Worm (Caenorhabditis elegans): ENCODE data around the gene M57.1.
A peak's percentile ranks its signal among the peaks of the same experiment; 100 is the strongest.

Gene M57.1

ce11 chrIV:3501981-3502736 lies 30.1 kb upstream of the M57.1 start:
- TF ChIP-seq lin-11 (tag; optimal IDR thresholded peaks at IDR 0.05) (no peak), lin-39 (tag; optimal IDR thresholded peaks at IDR 0.05) (no peak), nhr-21 (tag; optimal IDR thresholded peaks at IDR 0.05) (no peak), nhr-23 (tag; optimal IDR thresholded peaks at IDR 0.05) (no peak), elt-1 (tag; optimal IDR thresholded peaks at IDR 0.05) (no peak), skn-1 (tag; optimal IDR thresholded peaks at IDR 0.05) (no peak), ztf-4 (tag; optimal IDR thresholded peaks at IDR 0.05) (no peak)

- TF ChIP-seq skn-1 (tag; optimal IDR thresholded peaks at IDR 0.05) (no peak), nhr-11 (tag; optimal IDR thresholded peaks at IDR 0.05) (no peak), lin-39 (tag; optimal IDR thresholded peaks at IDR 0.05) (no peak), elt-3 (tag; optimal IDR thresholded peaks at IDR 0.05) (no peak), ama-1 (optimal IDR thresholded peaks at IDR 0.05) (no peak), Y55F3AM.14 (GFP tag; optimal IDR thresholded peaks at IDR 0.05) (no peak), lin-11 (tag; optimal IDR thresholded peaks at IDR 0.05) (no peak), nhr-6 (tag; optimal IDR thresholded peaks at IDR 0.05) (no peak), nhr-10 (tag; optimal IDR thresholded peaks at IDR 0.05) (no peak)
These were observed 28.1 kb upstream of the M57.1 start, which contains the start of gene srz-83 for ce11 chrIV:3504144-3504543. Gene srz-83 (plus strand): TSS chrIV:3504444.

- TF ChIP-seq snpc-4 (tag; optimal IDR thresholded peaks at IDR 0.05), result no peak
- TF ChIP-seq lsy-2 (tag; optimal IDR thresholded peaks at IDR 0.05), result peak in 1 of 2 experiments; percentile 5
- TF ChIP-seq ztf-11 (tag; optimal IDR thresholded peaks at IDR 0.05), result no peak
These were observed 26.3 kb upstream of the M57.1 start for ce11 chrIV:3505940-3506339.

- TF ChIP-seq lin-39 (tag; optimal IDR thresholded peaks at IDR 0.05) (no peak), unc-62 (GFP tag; optimal IDR thresholded peaks at IDR 0.05) (no peak), elt-1 (tag; optimal IDR thresholded peaks at IDR 0.05) (no peak), nhr-12 (tag; optimal IDR thresholded peaks at IDR 0.05) (no peak), sma-9 (GFP tag; optimal IDR thresholded peaks at IDR 0.05) (no peak), sma-9 (tag; optimal IDR thresholded peaks at IDR 0.05) (no peak), crh-2 (tag; optimal IDR thresholded peaks at IDR 0.05) (no peak), skn-1 (tag; optimal IDR thresholded peaks at IDR 0.05) (no peak), ceh-82 (tag; optimal IDR thresholded peaks at IDR 0.05) (no peak), sem-4 (tag; optimal IDR thresholded peaks at IDR 0.05) (no peak), nhr-6 (tag; optimal IDR thresholded peaks at IDR 0.05) (no peak), blmp-1 (tag; optimal IDR thresholded peaks at IDR 0.05; ENCODE audit: insufficient read depth) (no peak), lin-11 (tag; optimal IDR thresholded peaks at IDR 0.05) (no peak)
These were observed 22.7 kb upstream of the M57.1 start, which contains the start of gene ced-10 for ce11 chrIV:3509477-3510063. Gene ced-10 (minus strand): TSS chrIV:3509527.

- TF ChIP-seq nhr-10 (tag; optimal IDR thresholded peaks at IDR 0.05) (no peak), ama-1 (optimal IDR thresholded peaks at IDR 0.05) (no peak), ZK546.5 (tag; optimal IDR thresholded peaks at IDR 0.05) (no peak), snpc-4 (tag; optimal IDR thresholded peaks at IDR 0.05) (no peak), aly-2 (tag; optimal IDR thresholded peaks at IDR 0.05) (no peak), lsy-2 (tag; optimal IDR thresholded peaks at IDR 0.05) (no peak), unc-39 (tag; optimal IDR thresholded peaks at IDR 0.05) (no peak), nhr-23 (tag; optimal IDR thresholded peaks at IDR 0.05) (no peak), mab-5 (tag; optimal IDR thresholded peaks at IDR 0.05) (no peak), mdl-1 (tag; optimal IDR thresholded peaks at IDR 0.05) (no peak), C34F6.9 (tag; optimal IDR thresholded peaks at IDR 0.05) (no peak), F13H6.1 (tag; optimal IDR thresholded peaks at IDR 0.05) (no peak), ceh-82 (tag; optimal IDR thresholded peaks at IDR 0.05) (no peak), gmeb-1 (tag; optimal IDR thresholded peaks at IDR 0.05) (no peak), nhr-6 (tag; optimal IDR thresholded peaks at IDR 0.05) (no peak), zag-1 (tag; optimal IDR thresholded peaks at IDR 0.05) (no peak), R02D3.7 (tag; optimal IDR thresholded peaks at IDR 0.05) (no peak), sma-9 (GFP tag; optimal IDR thresholded peaks at IDR 0.05) (no peak), sma-9 (tag; optimal IDR thresholded peaks at IDR 0.05) (no peak), ceh-16 (tag; optimal IDR thresholded peaks at IDR 0.05) (no peak), Y55F3AM.14 (GFP tag; optimal IDR thresholded peaks at IDR 0.05) (no peak)
These were observed 17.8 kb upstream of the M57.1 start, which contains the start of gene tsg-101 for ce11 chrIV:3514467-3514866. Gene tsg-101 (minus strand): TSS chrIV:3514567.
